Fruit fly (Drosophila melanogaster) whole organism, embryonic: ENCODE results near the gene CG31174.
A peak's percentile ranks its signal among the peaks of the same experiment; 100 is the strongest.

Experiments used
- ATbp ChIP-seq: fragments of 200-800 bp; sonication (Bioruptor generic); optimal IDR thresholded peaks from 2 replicates; lab custom pipeline; 2017; ENCODE audit warnings: missing biosample characterization, mild to moderate bottlenecking, missing genetic modification characterization, missing genetic modification reagents
- CG10209 ChIP-seq: fragments of 200-800 bp; sonication (Bioruptor generic); optimal IDR thresholded peaks from 3 replicates; lab custom pipeline; 2017; ENCODE audit warnings: missing biosample characterization, mild to moderate bottlenecking, missing genetic modification characterization, missing genetic modification reagents
- CG10267 ChIP-seq: fragments of 200-800 bp; sonication (Bioruptor generic); optimal IDR thresholded peaks from 2 replicates; lab custom pipeline; 2018; ENCODE audit warnings: missing biosample characterization, mild to moderate bottlenecking, missing genetic modification characterization, moderate library complexity
- CG10321 ChIP-seq: fragments of 200-800 bp; sonication (Bioruptor generic); IDR thresholded peaks from 2 replicates; pipeline ENCODE4 v1.3.6; 2022; ENCODE audit warnings: missing biosample characterization, missing genetic modification characterization
- CG10462 ChIP-seq: fragments of 200-800 bp; sonication (Bioruptor generic); optimal IDR thresholded peaks from 2 replicates; lab custom pipeline; 2016; ENCODE audit warnings: missing biosample characterization, missing genetic modification characterization
- CG10979 ChIP-seq: fragments of 200-800 bp; sonication (Bioruptor generic); optimal IDR thresholded peaks from 2 replicates; lab custom pipeline; 2018; ENCODE audit warnings: missing biosample characterization, mild to moderate bottlenecking, missing genetic modification characterization, moderate library complexity
- CG11398 ChIP-seq: fragments of 200-800 bp; sonication (Bioruptor generic); optimal IDR thresholded peaks from 2 replicates; lab custom pipeline; 2016; ENCODE audit warnings: missing biosample characterization, missing genetic modification characterization
- CG11695 ChIP-seq: fragments of 200-800 bp; sonication (Bioruptor generic); IDR thresholded peaks from 3 replicates; pipeline ENCODE4 v1.3.6; 2022; ENCODE audit warnings: missing biosample characterization, missing genetic modification characterization
- CG14860 ChIP-seq: fragments of 200-800 bp; sonication (Bioruptor generic); IDR thresholded peaks from 3 replicates; pipeline ENCODE4 v1.3.6; 2022; ENCODE audit warnings: missing biosample characterization, missing genetic modification characterization; ENCODE audit not compliant: partially characterized antibody
- CG1647 ChIP-seq: fragments of 200-800 bp; sonication (Bioruptor generic); optimal IDR thresholded peaks from 3 replicates; lab custom pipeline; 2016; ENCODE audit warnings: missing biosample characterization, missing genetic modification characterization
- CG17328 ChIP-seq: fragments of 200-800 bp; sonication (Bioruptor generic); IDR thresholded peaks from 2 replicates; pipeline ENCODE4 v1.3.6; 2022; ENCODE audit warnings: missing biosample characterization, missing genetic modification characterization
- CG17361 ChIP-seq: fragments of 200-800 bp; sonication (Bioruptor generic); IDR thresholded peaks from 3 replicates; pipeline ENCODE4 v1.3.6; 2022; ENCODE audit warnings: missing biosample characterization, missing genetic modification characterization
- CG2678 ChIP-seq: fragments of 200-800 bp; sonication (Bioruptor generic); optimal IDR thresholded peaks from 3 replicates; lab custom pipeline; 2019; ENCODE audit warnings: missing biosample characterization, mild to moderate bottlenecking, missing genetic modification characterization, moderate library complexity
- CG2875 ChIP-seq: fragments of 200-800 bp; sonication (Bioruptor generic); optimal IDR thresholded peaks from 2 replicates; lab custom pipeline; 2017; ENCODE audit warnings: missing biosample characterization, mild to moderate bottlenecking, missing genetic modification characterization, missing genetic modification reagents
- CG3065 ChIP-seq: fragments of 200-800 bp; sonication (Bioruptor generic); optimal IDR thresholded peaks from 2 replicates; lab custom pipeline; 2016; ENCODE audit warnings: missing biosample characterization, missing genetic modification characterization
- CG4424 ChIP-seq: fragments of 200-800 bp; sonication (Bioruptor generic); optimal IDR thresholded peaks from 3 replicates; lab custom pipeline; 2016; ENCODE audit warnings: missing biosample characterization, missing genetic modification characterization
- CG4617 ChIP-seq: fragments of 200-800 bp; sonication (Bioruptor generic); optimal IDR thresholded peaks from 3 replicates; lab custom pipeline; 2016; ENCODE audit warnings: missing biosample characterization, missing genetic modification characterization, borderline replicate concordance
- CG6689 ChIP-seq: fragments of 200-800 bp; sonication (Bioruptor generic); IDR thresholded peaks from 2 replicates; pipeline ENCODE4 v1.3.6; 2022; ENCODE audit warnings: missing biosample characterization, missing genetic modification characterization
- CG6791 ChIP-seq: fragments of 200-800 bp; sonication (Bioruptor generic); IDR thresholded peaks from 3 replicates; pipeline ENCODE4 v1.3.6; 2022; ENCODE audit warnings: missing biosample characterization, missing genetic modification characterization; ENCODE audit not compliant: partially characterized antibody
- CG7372 ChIP-seq: fragments of 200-800 bp; sonication (Bioruptor generic); IDR thresholded peaks from 2 replicates; pipeline ENCODE4 v1.3.6; 2022; ENCODE audit warnings: missing biosample characterization, missing genetic modification characterization
- CG9797 ChIP-seq: fragments of 200-800 bp; sonication (Bioruptor generic); optimal IDR thresholded peaks from 3 replicates; lab custom pipeline; 2018; ENCODE audit warnings: missing biosample characterization, mild to moderate bottlenecking, missing genetic modification characterization
- CG9876 ChIP-seq: fragments of 200-800 bp; sonication (Bioruptor generic); optimal IDR thresholded peaks from 2 replicates; lab custom pipeline; 2016; ENCODE audit warnings: missing biosample characterization, missing genetic modification characterization
- Eip74EF ChIP-seq, 2 experiments: fragments of 200-800 bp in 1 of 2; fragments of >200 bp in 1 of 2; sonication (Bioruptor generic) in 1 of 2; optimal IDR thresholded peaks; 2 replicates each; lab custom pipeline; 2017 to 2019; ENCODE audit warnings: missing biosample characterization in 2 of 2, missing genetic modification characterization in 2 of 2, mild to moderate bottlenecking in 1 of 2, moderate library complexity in 1 of 2
- HHEX ChIP-seq: fragments of 200-800 bp; sonication (Bioruptor generic); optimal IDR thresholded peaks from 3 replicates; lab custom pipeline; 2017; ENCODE audit warnings: missing biosample characterization, mild to moderate bottlenecking, missing genetic modification characterization, missing genetic modification reagents
- HLH4C ChIP-seq: fragments of 200-800 bp; sonication (Bioruptor generic); IDR thresholded peaks from 3 replicates; pipeline ENCODE4 v1.3.6; 2022; ENCODE audit warnings: missing biosample characterization, missing genetic modification characterization; ENCODE audit not compliant: partially characterized antibody
- HmgD ChIP-seq: fragments of 200-800 bp; sonication (Bioruptor generic); optimal IDR thresholded peaks from 3 replicates; lab custom pipeline; 2016; ENCODE audit warnings: missing biosample characterization, missing genetic modification characterization
- chinmo ChIP-seq: fragments of 200-800 bp; sonication (Bioruptor generic); IDR thresholded peaks from 4 replicates; pipeline ENCODE4 v1.3.6; 2022; ENCODE audit warnings: missing biosample characterization, missing genetic modification characterization; ENCODE audit not compliant: partially characterized antibody
- crp ChIP-seq, 2 experiments: fragments of 200-800 bp; sonication (Bioruptor generic); optimal IDR thresholded peaks; 2 replicates in 1 of 2; 3 replicates in 1 of 2; lab custom pipeline; 2017; ENCODE audit warnings: missing biosample characterization in 2 of 2, missing genetic modification characterization in 2 of 2, mild to moderate bottlenecking in 1 of 2, moderate library complexity in 1 of 2
- dmrt99B ChIP-seq: fragments of 200-800 bp; sonication (Bioruptor generic); optimal IDR thresholded peaks from 2 replicates; lab custom pipeline; 2018; ENCODE audit warnings: missing biosample characterization, mild to moderate bottlenecking, missing genetic modification characterization, moderate library complexity
- dysf ChIP-seq: fragments of 200-800 bp; sonication (Bioruptor generic); IDR thresholded peaks from 3 replicates; pipeline ENCODE4 v1.3.6; 2022; ENCODE audit warnings: missing biosample characterization, missing genetic modification characterization
- fd96Cb ChIP-seq: fragments of 200-800 bp; sonication (Bioruptor generic); optimal IDR thresholded peaks from 2 replicates; lab custom pipeline; 2018; ENCODE audit warnings: missing biosample characterization, mild to moderate bottlenecking, missing genetic modification characterization, moderate library complexity
- gem ChIP-seq: fragments of 200-800 bp; sonication (Bioruptor generic); optimal IDR thresholded peaks from 2 replicates; lab custom pipeline; 2019; ENCODE audit warnings: missing biosample characterization, mild to moderate bottlenecking, missing genetic modification characterization, moderate library complexity
- grn ChIP-seq: fragments of 200-800 bp; sonication (Bioruptor generic); optimal IDR thresholded peaks from 3 replicates; lab custom pipeline; 2017; ENCODE audit warnings: missing biosample characterization, missing genetic modification characterization
- jigr1 ChIP-seq: fragments of 200-800 bp; sonication (Bioruptor generic); IDR thresholded peaks from 3 replicates; pipeline ENCODE4 v1.3.6; 2022; ENCODE audit warnings: missing biosample characterization, missing genetic modification characterization
- jumu ChIP-seq: fragments of 200-800 bp; sonication (Bioruptor generic); optimal IDR thresholded peaks from 3 replicates; lab custom pipeline; 2016; ENCODE audit warnings: missing biosample characterization, missing genetic modification characterization
- kah ChIP-seq: fragments of 200-800 bp; sonication (Bioruptor generic); optimal IDR thresholded peaks from 2 replicates; lab custom pipeline; 2018; ENCODE audit warnings: missing biosample characterization, mild to moderate bottlenecking, missing genetic modification characterization
- knrl ChIP-seq: fragments of 200-800 bp; sonication (Bioruptor generic); IDR thresholded peaks from 3 replicates; pipeline ENCODE4 v1.3.6; 2022; ENCODE audit warnings: missing biosample characterization, missing genetic modification characterization; ENCODE audit not compliant: partially characterized antibody
- nerfin-1 ChIP-seq: fragments of 200-800 bp; sonication (Bioruptor generic); optimal IDR thresholded peaks from 3 replicates; lab custom pipeline; 2019; ENCODE audit warnings: missing biosample characterization, mild to moderate bottlenecking, missing genetic modification characterization, moderate library complexity
- onecut ChIP-seq: fragments of 200-800 bp; sonication (Bioruptor generic); IDR thresholded peaks from 2 replicates; pipeline ENCODE4 v1.3.6; 2022; ENCODE audit warnings: missing biosample characterization, missing genetic modification characterization
- org-1 ChIP-seq: fragments of 200-800 bp; sonication (Bioruptor generic); optimal IDR thresholded peaks from 2 replicates; lab custom pipeline; 2017; ENCODE audit warnings: missing biosample characterization, missing genetic modification characterization
- phol ChIP-seq: fragments of 200-800 bp; sonication (Bioruptor generic); optimal IDR thresholded peaks from 3 replicates; lab custom pipeline; 2018; ENCODE audit warnings: missing biosample characterization, mild to moderate bottlenecking, missing genetic modification characterization, moderate library complexity
- prd ChIP-seq, 3 experiments: fragments of >200 bp in 2 of 3; fragments of 200-800 bp in 1 of 3; sonication (Bioruptor generic) in 1 of 3; optimal IDR thresholded peaks in 2 of 3; IDR thresholded peaks in 1 of 3; 2 replicates in 2 of 3; 3 replicates in 1 of 3; pipeline versions ENCODE4 v1.3.6 to Lab custom; 2017 to 2022; ENCODE audit warnings: missing biosample characterization in 1 of 3, missing genetic modification characterization in 1 of 3
- sisA ChIP-seq: fragments of 200-800 bp; sonication (Bioruptor generic); IDR thresholded peaks from 2 replicates; pipeline ENCODE4 v1.3.6; 2022; ENCODE audit warnings: missing biosample characterization, missing genetic modification characterization
- sob ChIP-seq: fragments of 200-800 bp; sonication (Bioruptor generic); IDR thresholded peaks from 2 replicates; pipeline ENCODE4 v1.3.6; 2022; ENCODE audit warnings: missing biosample characterization, missing genetic modification characterization
- sr ChIP-seq: fragments of 200-800 bp; sonication (Bioruptor generic); IDR thresholded peaks from 3 replicates; pipeline ENCODE4 v1.3.6; 2022; ENCODE audit warnings: missing biosample characterization, missing genetic modification characterization
- trem ChIP-seq: fragments of 200-800 bp; optimal IDR thresholded peaks from 3 replicates; lab custom pipeline; 2019; ENCODE audit warnings: missing biosample characterization, mild to moderate bottlenecking, missing genetic modification characterization, moderate library complexity
- vfl ChIP-seq: fragments of 200-800 bp; sonication (Bioruptor generic); optimal IDR thresholded peaks from 2 replicates; lab custom pipeline; 2016; ENCODE audit warnings: missing biosample characterization, missing genetic modification characterization

The CG31174 gene

DNA sequence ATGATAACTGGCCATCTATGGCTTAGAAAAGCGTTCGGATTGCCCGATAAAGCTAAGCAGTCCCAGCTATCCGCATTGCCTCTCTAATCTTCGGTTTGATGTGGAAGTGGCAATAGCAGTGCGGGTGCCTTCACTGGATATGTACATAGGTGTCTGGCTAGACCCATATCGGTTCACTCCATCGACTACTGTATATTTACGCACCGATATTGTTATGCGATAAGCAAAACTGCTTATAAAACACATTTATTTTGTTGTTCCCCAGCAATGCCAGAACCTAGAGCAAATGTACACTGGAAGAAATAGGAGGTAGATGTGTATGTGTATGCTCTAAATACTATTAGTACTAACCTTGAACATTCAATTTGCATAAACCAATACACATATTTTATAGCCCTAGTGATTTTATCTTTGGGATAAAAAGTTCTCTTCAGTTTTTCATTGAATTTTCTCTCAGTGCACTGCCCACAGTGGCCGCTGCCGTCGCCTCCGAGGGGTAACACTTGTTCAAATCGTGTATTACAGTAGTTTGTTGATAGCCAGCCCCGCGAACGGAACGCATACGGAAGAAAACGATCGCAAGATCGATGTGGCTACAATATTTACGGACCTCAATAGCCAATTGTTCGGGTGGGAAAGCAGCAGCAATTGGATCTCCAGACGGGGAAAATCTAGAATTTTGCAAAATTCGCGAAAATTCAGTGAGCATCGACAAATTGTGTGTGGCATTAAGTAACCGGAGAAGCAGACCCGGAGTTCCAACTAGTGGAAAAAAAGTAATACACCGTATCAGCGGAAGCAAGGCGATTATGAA is 1.1 kb upstream of the CG31174 start, which contains the start of gene CG31431 (continued):
- TF ChIP-seq gem (tag; lab: Kevin White, UChicago) (peak; percentile 98), CG10321 (GFP tag; lab: Robert Waterston, UW) (peak; percentile 71), CG6791 (no peak), CG10267 (tag; lab: Kevin White, UChicago) (peak; percentile 91), HHEX (GFP tag; lab: Kevin White, UChicago) (peak; percentile 98), sr (GFP tag; lab: Robert Waterston, UW) (peak; percentile 88), org-1 (peak; percentile 98), CG4424 (peak; percentile 96), HLH4C (GFP tag; lab: Robert Waterston, UW) (no peak), onecut (GFP tag; lab: Robert Waterston, UW) (peak; percentile 93), CG11398 (GFP tag; lab: Kevin White, UChicago) (peak; percentile 96), CG2875 (GFP tag; lab: Kevin White, UChicago) (peak; percentile 92), CG1647 (GFP tag; lab: Kevin White, UChicago) (peak; percentile 95), jumu (peak; percentile 97), CG10979 (tag; lab: Kevin White, UChicago) (peak; percentile 96), CG14860 (GFP tag; lab: Robert Waterston, UW) (no peak), CG11695 (GFP tag; lab: Robert Waterston, UW) (peak; percentile 98), CG9876 (GFP tag; lab: Kevin White, UChicago) (peak; percentile 94), CG10462 (GFP tag; lab: Kevin White, UChicago) (peak; percentile 94), jigr1 (GFP tag; lab: Robert Waterston, UW) (peak; percentile 84), CG7372 (GFP tag; lab: Robert Waterston, UW) (peak; percentile 98), CG9797 (GFP tag; lab: Kevin White, UChicago) (peak; percentile 13), CG6689 (peak; percentile 97), trem (tag; lab: Kevin White, UChicago) (peak; percentile 92), ATbp (GFP tag; lab: Kevin White, UChicago) (peak; percentile 94), dmrt99B (peak; percentile 98), CG3065 (GFP tag; lab: Kevin White, UChicago) (peak; percentile 92), HmgD (GFP tag; lab: Kevin White, UChicago) (peak; percentile 95), grn (GFP tag; lab: Kevin White, UChicago) (peak; percentile 99), sob (GFP tag; lab: Robert Waterston, UW) (peak; percentile 99), kah (peak; percentile 93), knrl (no peak), vfl (GFP tag; lab: Kevin White, UChicago) (peak; percentile 96), CG4617 (peak; percentile 93), nerfin-1 (tag; lab: Kevin White, UChicago) (peak; percentile 90), dysf (peak; percentile 98), chinmo (GFP tag; lab: Robert Waterston, UW) (0 out of 4 replicates have a peak, but pooled peaks have one; percentile 17), fd96Cb (tag; lab: Kevin White, UChicago) (peak; percentile 96), sisA (GFP tag; lab: Robert Waterston, UW) (peak; percentile 96), crp (GFP tag; optimal IDR thresholded peaks at IDR 0.05; lab: Kevin White, UChicago) (peak in 1 of 2 experiments; percentile 64), CG17328 (GFP tag; lab: Robert Waterston, UW) (peak; percentile 96), CG10209 (GFP tag; lab: Kevin White, UChicago) (peak; percentile 97), Eip74EF (GFP tag; optimal IDR thresholded peaks at IDR 0.05; lab: Kevin White, UChicago) (peak in 1 of 2 experiments; percentile 96), prd (optimal IDR thresholded peaks at IDR 0.05; lab: Kevin White, UChicago) (no peak), prd (GFP tag; IDR thresholded peaks at IDR 0.05; lab: Robert Waterston, UW) (peak; percentile 98), phol (peak; percentile 94), CG17361 (peak; percentile 97), CG2678 (tag; lab: Kevin White, UChicago) (peak; percentile 98)
